Worm (Caenorhabditis elegans): Measurements from ENCODE around the gene C25D7.16.

- TF ChIP-seq hlh-26 (GFP tag; conservative IDR thresholded peaks at IDR 0.05) (no peak), mel-28 (tag; optimal IDR thresholded peaks at IDR 0.05; ENCODE audit: borderline replicate concordance) (no peak), hlh-12 (tag; optimal IDR thresholded peaks at IDR 0.05) (no peak), snpc-4 (GFP tag; optimal IDR thresholded peaks at IDR 0.05) (no peak), snpc-4 (tag; optimal IDR thresholded peaks at IDR 0.05) (no peak), unc-62 (GFP tag; optimal IDR thresholded peaks at IDR 0.05) (no peak)
These were observed 33.5 kb downstream of the C25D7.16 start, which contains the start of the genes C01G10.5 and C01G10.4 for ce11 chrV:15089438-15089837.

Data from whole organism, young adult.